Worm (Caenorhabditis elegans) whole organism, late embryonic: ENCODE data around the gene abi-1.

Experiments used
- K02D7.2 ChIP-seq: sonication (generic microtip); optimal IDR thresholded peaks from 2 replicates; lab custom pipeline; 2017; ENCODE audit warnings: mild to moderate bottlenecking, missing genetic modification characterization, missing compliant biosample characterization
- K09A11.1 ChIP-seq: sonication (generic microtip); optimal IDR thresholded peaks from 2 replicates; lab custom pipeline; 2017; ENCODE audit warnings: antibody characterized with exemption, mild to moderate bottlenecking, missing genetic modification characterization, missing compliant biosample characterization; ENCODE audit not compliant: insufficient read depth
- ama-1 ChIP-seq: fragments of 150-350 bp; optimal IDR thresholded peaks from 2 replicates; lab custom pipeline; 2014
- ceh-19 ChIP-seq: fragments of 200-800 bp; sonication (Bioruptor generic); optimal IDR thresholded peaks from 2 replicates; lab custom pipeline; 2018; ENCODE audit warnings: mild to moderate bottlenecking, missing genetic modification characterization, missing compliant biosample characterization
- ceh-34 ChIP-seq: sonication (generic microtip); optimal IDR thresholded peaks from 2 replicates; lab custom pipeline; 2016; ENCODE audit warnings: mild to moderate bottlenecking, missing genetic modification characterization, missing compliant biosample characterization
- che-1 ChIP-seq: sonication (generic microtip); optimal IDR thresholded peaks from 2 replicates; lab custom pipeline; 2016; ENCODE audit warnings: mild to moderate bottlenecking, missing genetic modification characterization, missing compliant biosample characterization
- dve-1 ChIP-seq: sonication (generic microtip); optimal IDR thresholded peaks from 2 replicates; lab custom pipeline; 2017; ENCODE audit warnings: antibody characterized with exemption, mild to moderate bottlenecking, missing genetic modification characterization, missing compliant biosample characterization
- hlh-6 ChIP-seq: sonication (generic microtip); optimal IDR thresholded peaks from 2 replicates; lab custom pipeline; 2016; ENCODE audit warnings: missing genotype, missing genetic modification characterization, missing compliant biosample characterization
- lim-6 ChIP-seq: sonication (generic microtip); optimal IDR thresholded peaks from 2 replicates; lab custom pipeline; 2016; ENCODE audit warnings: missing genetic modification characterization, missing compliant biosample characterization
- nhr-11 ChIP-seq: fragments of 150-350 bp; optimal IDR thresholded peaks from 2 replicates; lab custom pipeline; 2014; ENCODE audit warnings: missing biosample characterization, missing genetic modification characterization
- pqm-1 ChIP-seq: sonication (generic microtip); optimal IDR thresholded peaks from 2 replicates; lab custom pipeline; 2016; ENCODE audit warnings: missing genetic modification characterization, missing compliant biosample characterization
- sdc-2 ChIP-seq: sonication (generic microtip); optimal IDR thresholded peaks from 2 replicates; lab custom pipeline; 2016; ENCODE audit warnings: missing genotype, missing genetic modification characterization, missing compliant biosample characterization
- ztf-16 ChIP-seq: sonication (generic microtip); optimal IDR thresholded peaks from 2 replicates; lab custom pipeline; 2017; ENCODE audit warnings: missing genetic modification characterization, missing compliant biosample characterization

ce11 chrIII:5663521-5663920, 29.0 kb downstream of the abi-1 start:
- TF ChIP-seq hlh-6 (tag; lab: Kevin White, UChicago) (no peak), ama-1 (lab: Kevin White, UChicago) (no peak), nhr-11 (tag; lab: Kevin White, UChicago) (no peak), sdc-2 (tag; lab: Kevin White, UChicago) (no peak), K02D7.2 (tag; lab: Kevin White, UChicago) (no peak), K09A11.1 (tag; lab: Kevin White, UChicago) (no peak), ceh-34 (no peak), lim-6 (tag; lab: Kevin White, UChicago) (no peak), ceh-19 (no peak), che-1 (tag; lab: Kevin White, UChicago) (no peak), pqm-1 (tag; lab: Kevin White, UChicago) (no peak), dve-1 (tag; lab: Kevin White, UChicago) (no peak), ztf-16 (tag; lab: Kevin White, UChicago) (no peak)
